Fruit fly (Drosophila melanogaster) whole organism, embryonic: ENCODE results near the gene clumsy.
A peak's percentile ranks its signal among the peaks of the same experiment; 100 is the strongest.

Source experiments
- Antp ChIP-seq: fragments of 200-800 bp; sonication (Bioruptor generic); optimal IDR thresholded peaks from 3 replicates; lab custom pipeline; 2016; ENCODE audit warnings: missing biosample characterization, missing genetic modification characterization
- B-H1 ChIP-seq: fragments of 200-800 bp; sonication (Bioruptor generic); IDR thresholded peaks from 3 replicates; pipeline ENCODE4 v1.3.6; 2022; ENCODE audit warnings: missing biosample characterization, missing genetic modification characterization
- Bdp1 ChIP-seq: fragments of 200-800 bp; sonication (Bioruptor generic); optimal IDR thresholded peaks from 3 replicates; lab custom pipeline; 2016; ENCODE audit warnings: missing biosample characterization, missing genetic modification characterization
- CG10267 ChIP-seq: fragments of 200-800 bp; sonication (Bioruptor generic); optimal IDR thresholded peaks from 2 replicates; lab custom pipeline; 2018; ENCODE audit warnings: missing biosample characterization, mild to moderate bottlenecking, missing genetic modification characterization, moderate library complexity
- CG10321 ChIP-seq: fragments of 200-800 bp; sonication (Bioruptor generic); IDR thresholded peaks from 2 replicates; pipeline ENCODE4 v1.3.6; 2022; ENCODE audit warnings: missing biosample characterization, missing genetic modification characterization
- CG10462 ChIP-seq: fragments of 200-800 bp; sonication (Bioruptor generic); optimal IDR thresholded peaks from 2 replicates; lab custom pipeline; 2016; ENCODE audit warnings: missing biosample characterization, missing genetic modification characterization
- CG10654 ChIP-seq: fragments of 200-800 bp; sonication (Bioruptor generic); optimal IDR thresholded peaks from 2 replicates; lab custom pipeline; 2016; ENCODE audit warnings: missing biosample characterization, missing genetic modification characterization
- CG11398 ChIP-seq: fragments of 200-800 bp; sonication (Bioruptor generic); optimal IDR thresholded peaks from 2 replicates; lab custom pipeline; 2016; ENCODE audit warnings: missing biosample characterization, missing genetic modification characterization
- CG12942 ChIP-seq: fragments of 200-800 bp; sonication (Bioruptor generic); optimal IDR thresholded peaks from 3 replicates; lab custom pipeline; 2016; ENCODE audit warnings: missing biosample characterization, missing genetic modification characterization
- CG13296 ChIP-seq: fragments of 200-800 bp; sonication (Bioruptor generic); optimal IDR thresholded peaks from 3 replicates; lab custom pipeline; 2018; ENCODE audit warnings: missing biosample characterization, mild to moderate bottlenecking, missing genetic modification characterization
- CG16813 ChIP-seq: fragments of 200-800 bp; sonication (Bioruptor generic); IDR thresholded peaks from 3 replicates; pipeline ENCODE4 v1.3.6; 2022; ENCODE audit warnings: missing biosample characterization, missing genetic modification characterization; ENCODE audit not compliant: partially characterized antibody
- CG17829 ChIP-seq: fragments of 200-800 bp; optimal IDR thresholded peaks from 2 replicates; lab custom pipeline; 2019; ENCODE audit warnings: missing biosample characterization, mild to moderate bottlenecking, missing genetic modification characterization, moderate library complexity
- CG18619 ChIP-seq: fragments of 200-800 bp; sonication (Bioruptor generic); optimal IDR thresholded peaks from 3 replicates; lab custom pipeline; 2017; ENCODE audit warnings: missing biosample characterization, mild to moderate bottlenecking, missing genetic modification characterization
- CG2116 ChIP-seq: fragments of 200-800 bp; sonication (Bioruptor generic); optimal IDR thresholded peaks from 3 replicates; lab custom pipeline; 2018; ENCODE audit warnings: missing biosample characterization, mild to moderate bottlenecking, missing genetic modification characterization
- CG2202 ChIP-seq: fragments of 200-800 bp; sonication (Bioruptor generic); optimal IDR thresholded peaks from 2 replicates; lab custom pipeline; 2018; ENCODE audit warnings: missing biosample characterization, mild to moderate bottlenecking, missing genetic modification characterization
- CG32532 ChIP-seq: fragments of 200-800 bp; sonication (Bioruptor generic); IDR thresholded peaks from 2 replicates; pipeline ENCODE4 v1.3.6; 2022; ENCODE audit warnings: missing biosample characterization, missing genetic modification characterization
- CG32772 ChIP-seq: fragments of 200-800 bp; sonication (Bioruptor generic); IDR thresholded peaks from 2 replicates; pipeline ENCODE4 v1.3.6; 2022; ENCODE audit warnings: missing biosample characterization, missing genetic modification characterization
- CG3995 ChIP-seq: fragments of 200-800 bp; sonication (Bioruptor generic); optimal IDR thresholded peaks from 3 replicates; lab custom pipeline; 2016; ENCODE audit warnings: missing biosample characterization, missing genetic modification characterization
- CG43689 ChIP-seq: fragments of 200-800 bp; sonication (Bioruptor generic); IDR thresholded peaks from 2 replicates; pipeline ENCODE4 v1.3.6; 2022; ENCODE audit warnings: missing biosample characterization, missing genetic modification characterization
- CG4617 ChIP-seq: fragments of 200-800 bp; sonication (Bioruptor generic); optimal IDR thresholded peaks from 3 replicates; lab custom pipeline; 2016; ENCODE audit warnings: missing biosample characterization, missing genetic modification characterization, borderline replicate concordance
- CG6765 ChIP-seq: fragments of 200-800 bp; sonication (Bioruptor generic); optimal IDR thresholded peaks from 3 replicates; lab custom pipeline; 2017; ENCODE audit warnings: missing biosample characterization, mild to moderate bottlenecking, missing genetic modification characterization
- CG7271 ChIP-seq: fragments of 200-800 bp; sonication (Bioruptor generic); optimal IDR thresholded peaks from 2 replicates; lab custom pipeline; 2018; ENCODE audit warnings: missing biosample characterization, mild to moderate bottlenecking, missing genetic modification characterization, moderate library complexity
- CG8478 ChIP-seq: fragments of >200 bp; optimal IDR thresholded peaks from 2 replicates; lab custom pipeline; 2018
- CG8944 ChIP-seq: fragments of 200-800 bp; sonication (Bioruptor generic); optimal IDR thresholded peaks from 3 replicates; lab custom pipeline; 2016; ENCODE audit warnings: missing biosample characterization, missing genetic modification characterization
- D19B ChIP-seq: fragments of 200-800 bp; sonication (Bioruptor generic); optimal IDR thresholded peaks from 2 replicates; lab custom pipeline; 2017; ENCODE audit warnings: missing biosample characterization, mild to moderate bottlenecking, missing genetic modification characterization
- Fer3 ChIP-seq: fragments of 200-800 bp; sonication (Bioruptor generic); optimal IDR thresholded peaks from 2 replicates; lab custom pipeline; 2018; ENCODE audit warnings: missing biosample characterization, mild to moderate bottlenecking, missing genetic modification characterization, moderate library complexity
- H2.0 ChIP-seq: fragments of 200-800 bp; sonication (Bioruptor generic); IDR thresholded peaks from 2 replicates; pipeline ENCODE4 v1.3.6; 2022; ENCODE audit warnings: missing biosample characterization, missing genetic modification characterization
- Hey ChIP-seq: fragments of 200-800 bp; sonication (Bioruptor generic); optimal IDR thresholded peaks from 3 replicates; lab custom pipeline; 2018; ENCODE audit warnings: missing biosample characterization, mild to moderate bottlenecking, missing genetic modification characterization
- Lhr ChIP-seq: fragments of 200-800 bp; sonication (Bioruptor generic); optimal IDR thresholded peaks from 3 replicates; lab custom pipeline; 2017; ENCODE audit warnings: mild to moderate bottlenecking, missing biosample characterization, missing genetic modification reagents, missing genetic modification characterization
- Myb ChIP-seq: fragments of 200-800 bp; sonication (Bioruptor generic); optimal IDR thresholded peaks from 2 replicates; lab custom pipeline; 2016; ENCODE audit warnings: missing biosample characterization, missing genetic modification characterization
- Nf-YB ChIP-seq: fragments of 200-800 bp; sonication (Bioruptor generic); optimal IDR thresholded peaks from 3 replicates; lab custom pipeline; 2019; ENCODE audit warnings: missing biosample characterization, mild to moderate bottlenecking, missing genetic modification characterization, moderate library complexity
- Optix ChIP-seq: fragments of 200-800 bp; sonication (Bioruptor generic); IDR thresholded peaks from 3 replicates; pipeline ENCODE4 v1.3.6; 2022; ENCODE audit warnings: missing biosample characterization, missing genetic modification characterization
- Six4 ChIP-seq: fragments of 200-800 bp; sonication (Bioruptor generic); optimal IDR thresholded peaks from 2 replicates; lab custom pipeline; 2016; ENCODE audit warnings: missing biosample characterization, missing genetic modification characterization
- Taf1 ChIP-seq: fragments of 200-800 bp; sonication (Bioruptor generic); IDR thresholded peaks from 2 replicates; pipeline ENCODE4 v1.3.6; 2022; ENCODE audit warnings: missing biosample characterization, missing genetic modification characterization
- btn ChIP-seq: fragments of 200-800 bp; sonication (Bioruptor generic); optimal IDR thresholded peaks from 2 replicates; lab custom pipeline; 2016; ENCODE audit warnings: missing biosample characterization, missing genetic modification characterization
- cas ChIP-seq: fragments of 200-800 bp; sonication (Bioruptor generic); IDR thresholded peaks from 2 replicates; pipeline ENCODE4 v1.3.6; 2022; ENCODE audit warnings: missing biosample characterization, missing genetic modification characterization
- caup ChIP-seq: fragments of 200-800 bp; sonication (Bioruptor generic); optimal IDR thresholded peaks from 3 replicates; lab custom pipeline; 2017; ENCODE audit warnings: missing biosample characterization, mild to moderate bottlenecking, missing genetic modification characterization, moderate library complexity; ENCODE audit not compliant: severe bottlenecking
- cg ChIP-seq: fragments of 200-800 bp; sonication (Bioruptor generic); optimal IDR thresholded peaks from 3 replicates; lab custom pipeline; 2019; ENCODE audit warnings: missing biosample characterization, mild to moderate bottlenecking, missing genetic modification characterization, moderate library complexity
- crol ChIP-seq: fragments of 200-800 bp; sonication (Bioruptor generic); IDR thresholded peaks from 2 replicates; pipeline ENCODE4 v1.3.6; 2022; ENCODE audit warnings: missing biosample characterization, missing genetic modification characterization
- dmrt11E ChIP-seq: fragments of 200-800 bp; sonication (Bioruptor generic); optimal IDR thresholded peaks from 3 replicates; lab custom pipeline; 2018; ENCODE audit warnings: missing biosample characterization, mild to moderate bottlenecking, missing genetic modification characterization, moderate library complexity
- dpn ChIP-seq, 2 experiments: fragments of 200-800 bp; sonication (Bioruptor generic); optimal IDR thresholded peaks; 3 replicates each; lab custom pipeline; 2016; ENCODE audit warnings: missing biosample characterization in 2 of 2, missing genetic modification characterization in 2 of 2
- gsb-n ChIP-seq: fragments of 200-800 bp; sonication (Bioruptor generic); optimal IDR thresholded peaks from 3 replicates; lab custom pipeline; 2018; ENCODE audit warnings: missing biosample characterization, mild to moderate bottlenecking, missing genetic modification characterization
- gt ChIP-seq: fragments of 200-800 bp; sonication (Bioruptor generic); IDR thresholded peaks from 2 replicates; pipeline ENCODE4 v1.3.6; 2022; ENCODE audit warnings: missing biosample characterization, missing genetic modification characterization
- hb ChIP-seq: fragments of 200-800 bp; sonication (Bioruptor generic); IDR thresholded peaks from 3 replicates; pipeline ENCODE4 v1.3.6; 2022; ENCODE audit warnings: missing biosample characterization, missing genetic modification characterization; ENCODE audit not compliant: partially characterized antibody
- kay ChIP-seq: fragments of 200-800 bp; sonication (Bioruptor generic); optimal IDR thresholded peaks from 2 replicates; lab custom pipeline; 2016; ENCODE audit warnings: missing biosample characterization, missing genetic modification characterization
- lmd ChIP-seq: fragments of 200-800 bp; sonication (Bioruptor generic); IDR thresholded peaks from 2 replicates; pipeline ENCODE4 v1.3.6; 2022; ENCODE audit warnings: missing biosample characterization, missing genetic modification characterization
- oc ChIP-seq: fragments of 200-800 bp; sonication (Bioruptor generic); optimal IDR thresholded peaks from 2 replicates; lab custom pipeline; 2018; ENCODE audit warnings: missing biosample characterization, mild to moderate bottlenecking, missing genetic modification characterization, moderate library complexity
- pita ChIP-seq: fragments of 200-800 bp; sonication (Bioruptor generic); optimal IDR thresholded peaks from 2 replicates; lab custom pipeline; 2017; ENCODE audit warnings: missing biosample characterization, mild to moderate bottlenecking, missing genetic modification characterization
- repo ChIP-seq: fragments of 200-800 bp; sonication (Bioruptor generic); optimal IDR thresholded peaks from 2 replicates; lab custom pipeline; 2016; ENCODE audit warnings: missing biosample characterization, missing genetic modification characterization
- row ChIP-seq: fragments of 200-800 bp; sonication (Bioruptor generic); IDR thresholded peaks from 3 replicates; pipeline ENCODE4 v1.3.6; 2022; ENCODE audit warnings: missing biosample characterization, missing genetic modification characterization
- ttk ChIP-seq: fragments of 200-800 bp; sonication (Bioruptor generic); IDR thresholded peaks from 2 replicates; pipeline ENCODE4 v2.1.2; 2022; ENCODE audit warnings: missing biosample characterization, missing genetic modification characterization
- z ChIP-seq: fragments of 200-800 bp; sonication (Bioruptor generic); IDR thresholded peaks from 3 replicates; pipeline ENCODE4 v1.3.6; 2022; ENCODE audit warnings: missing biosample characterization, missing genetic modification characterization

Gene clumsy

DNA sequence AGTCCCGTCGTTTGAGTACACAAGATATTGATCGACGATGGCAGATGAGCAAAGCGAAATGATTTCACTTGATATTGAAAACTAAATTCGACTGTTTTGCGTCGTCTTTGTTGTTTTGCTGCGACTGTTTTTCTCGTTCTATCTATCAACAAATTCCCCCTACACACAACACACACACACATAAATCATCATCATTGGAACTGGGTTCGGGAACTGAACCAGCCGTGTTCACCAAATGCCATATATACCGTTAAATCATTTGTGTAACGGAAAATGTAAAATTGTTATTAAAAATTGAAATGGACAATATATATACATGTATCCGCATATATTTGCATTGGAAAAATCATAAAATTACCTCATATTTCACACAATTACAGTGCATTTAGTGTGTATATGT, 14.1 kb downstream of the clumsy start, which contains the start of gene Atg18b (continued):
- no peak for TF ChIP-seq Bdp1 (GFP tag; lab: Kevin White, UChicago)
- no peak for TF ChIP-seq CG17829 (tag; lab: Kevin White, UChicago)
- no peak for TF ChIP-seq gt (GFP tag; lab: Robert Waterston, UW)
- TF ChIP-seq CG10267 (tag; lab: Kevin White, UChicago): no peak
- TF ChIP-seq caup (GFP tag; lab: Kevin White, UChicago): no peak
- TF ChIP-seq row (GFP tag; lab: Robert Waterston, UW): 0 out of 3 replicates have a peak, but pooled peaks have one; percentile 11
- TF ChIP-seq gsb-n: no peak
- TF ChIP-seq CG11398 (GFP tag; lab: Kevin White, UChicago): no peak
- no peak for TF ChIP-seq oc
- TF ChIP-seq Lhr: no peak
- TF ChIP-seq H2.0 (GFP tag; lab: Robert Waterston, UW): no peak
- peak; percentile 78 for TF ChIP-seq Myb
- no peak for TF ChIP-seq CG8478 (lab: Kevin White, UChicago)
- TF ChIP-seq CG8944 (GFP tag; lab: Kevin White, UChicago): no peak
- TF ChIP-seq CG10462 (GFP tag; lab: Kevin White, UChicago): peak; percentile 84
- no peak for TF ChIP-seq CG10321 (GFP tag; lab: Robert Waterston, UW)
- TF ChIP-seq CG13296 (GFP tag; lab: Kevin White, UChicago): no peak
- TF ChIP-seq CG32772 (GFP tag; lab: Robert Waterston, UW): no peak
- TF ChIP-seq CG2202 (tag; lab: Kevin White, UChicago): no peak
- no peak for TF ChIP-seq CG7271 (tag; lab: Kevin White, UChicago)
- TF ChIP-seq repo (GFP tag; lab: Kevin White, UChicago): no peak
- no peak for TF ChIP-seq pita (GFP tag; lab: Kevin White, UChicago)
- TF ChIP-seq ttk (GFP tag; lab: Robert Waterston, UW): no peak
- no peak for TF ChIP-seq Optix (GFP tag; lab: Robert Waterston, UW)
- TF ChIP-seq B-H1 (GFP tag; lab: Robert Waterston, UW): no peak
- TF ChIP-seq D19B: no peak
- no peak for TF ChIP-seq dmrt11E (tag; lab: Kevin White, UChicago)
- TF ChIP-seq cg (GFP tag; lab: Kevin White, UChicago): peak; percentile 62
- peak; percentile 83 for TF ChIP-seq CG3995 (GFP tag; lab: Kevin White, UChicago)
- no peak for TF ChIP-seq CG32532
- peak; percentile 12 for TF ChIP-seq CG4617 (GFP tag; lab: Kevin White, UChicago)
- TF ChIP-seq Hey (tag; lab: Kevin White, UChicago): no peak
- TF ChIP-seq Antp (GFP tag; lab: Kevin White, UChicago): no peak
- TF ChIP-seq btn (GFP tag; lab: Kevin White, UChicago): no peak
- no peak for TF ChIP-seq Taf1

DNA sequence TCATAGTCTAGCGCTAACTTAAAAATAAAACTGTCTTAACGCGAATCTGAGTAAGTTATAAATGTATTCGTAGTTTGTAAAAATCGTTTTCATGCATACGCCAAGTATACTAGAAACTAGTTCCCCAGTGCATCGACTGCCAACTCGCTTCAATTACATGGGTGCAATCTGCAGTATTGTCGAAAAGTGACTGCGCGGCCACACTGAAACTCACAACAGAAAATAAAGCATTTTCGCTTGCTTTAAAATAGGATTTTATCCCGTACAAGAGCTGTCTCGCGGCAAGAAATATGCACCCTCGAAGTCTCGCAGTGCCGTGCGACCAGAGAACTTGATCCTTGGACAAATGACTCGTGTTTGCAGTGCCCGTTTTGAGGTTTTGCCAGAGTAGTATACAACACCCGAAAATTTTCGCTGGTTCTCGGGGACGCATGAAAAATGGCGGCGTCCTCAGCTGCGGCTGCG, 14.9 kb downstream of the clumsy start, which contains the start of gene CG8677:
Gene CG8677, plus strand, starts transcription at position 199 of the 465 bp plus-strand sequence.
- no peak for TF ChIP-seq CG12942 (GFP tag; lab: Kevin White, UChicago)
- TF ChIP-seq CG16813 (GFP tag; lab: Robert Waterston, UW): 0 out of 3 replicates have a peak, but pooled peaks have one; percentile 36
- no peak for TF ChIP-seq gsb-n
- no peak for TF ChIP-seq z (GFP tag; lab: Robert Waterston, UW)
- no peak for TF ChIP-seq CG43689 (GFP tag; lab: Robert Waterston, UW)
- TF ChIP-seq CG2116 (GFP tag; lab: Kevin White, UChicago): peak; percentile 51
- peak; percentile 44; the same call in 1 of the 2 replicates for TF ChIP-seq CG32532
- no peak for TF ChIP-seq CG18619 (GFP tag; lab: Kevin White, UChicago)
- TF ChIP-seq kay (GFP tag; lab: Kevin White, UChicago): no peak
- no peak for TF ChIP-seq crol (GFP tag; lab: Robert Waterston, UW)
- no peak for TF ChIP-seq hb (GFP tag; lab: Robert Waterston, UW)
- TF ChIP-seq dpn (GFP tag; optimal IDR thresholded peaks at IDR 0.05; lab: Kevin White, UChicago): peak in 1 of 2 experiments; percentile 1
- TF ChIP-seq lmd (GFP tag; lab: Robert Waterston, UW): no peak
- TF ChIP-seq Six4 (GFP tag; lab: Kevin White, UChicago): no peak
- TF ChIP-seq CG10654 (GFP tag; lab: Kevin White, UChicago): no peak
- TF ChIP-seq cas (GFP tag; lab: Robert Waterston, UW): no peak
- no peak for TF ChIP-seq Hey (tag; lab: Kevin White, UChicago)
- no peak for TF ChIP-seq Nf-YB (GFP tag; lab: Kevin White, UChicago)
- TF ChIP-seq Fer3 (tag; lab: Kevin White, UChicago): no peak
- TF ChIP-seq CG6765 (GFP tag; lab: Kevin White, UChicago): no peak
